Worm (Caenorhabditis elegans) whole organism, young adult: Measurements from ENCODE around the gene srh-296.

ENCODE experiments used
- ZK185.1 ChIP-seq: sonication (generic microtip); optimal IDR thresholded peaks from 2 replicates; lab custom pipeline; 2016; ENCODE audit warnings: mild to moderate bottlenecking, missing genetic modification characterization, missing compliant biosample characterization; ENCODE audit not compliant: poor library complexity, severe bottlenecking
- attf-5 ChIP-seq: fragments of 200-800 bp; sonication (Bioruptor generic); optimal IDR thresholded peaks from 2 replicates; lab custom pipeline; 2018; ENCODE audit warnings: mild to moderate bottlenecking, missing genetic modification characterization, missing compliant biosample characterization

ce11 chrV:17783542-17783941, 26.6 kb upstream of the srh-296 start, which contains the start of gene srab-12:
- no peak for TF ChIP-seq ZK185.1 (tag; lab: Kevin White, UChicago)
- no peak for TF ChIP-seq attf-5
